Fruit fly (Drosophila melanogaster): ENCODE data around the gene wat.

DNA sequence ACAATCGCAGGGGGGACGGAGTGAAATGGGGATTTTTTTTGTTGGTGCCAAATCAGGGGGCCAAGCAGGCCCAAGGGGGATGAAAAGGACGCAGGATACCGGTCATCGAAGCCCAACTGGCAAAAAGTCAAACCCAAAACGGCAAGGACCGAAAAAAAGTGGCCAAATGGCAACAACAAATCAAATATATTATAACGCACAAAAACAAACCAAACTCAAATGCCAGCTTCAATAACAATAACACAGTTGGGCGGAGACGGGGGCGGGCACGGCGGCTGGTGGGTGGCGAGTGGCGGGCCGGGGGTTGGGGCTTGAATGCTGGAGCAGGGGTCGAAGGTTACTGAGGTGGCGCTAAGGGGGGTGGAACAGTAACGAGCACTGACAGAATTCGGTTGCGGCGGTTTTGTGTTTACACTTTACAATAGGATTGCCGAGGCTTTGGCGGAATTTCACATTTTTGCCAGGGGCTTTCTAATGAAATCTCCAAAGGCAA, 69.3 kb downstream of the wat start:
- TF ChIP-seq CG2889 (GFP tag; IDR thresholded peaks at IDR 0.05) (no peak), repo (GFP tag; optimal IDR thresholded peaks at IDR 0.05) (no peak), B-H1 (GFP tag; IDR thresholded peaks at IDR 0.05) (no peak), Kr (GFP tag; optimal IDR thresholded peaks at IDR 0.05) (no peak), sd (tag; optimal IDR thresholded peaks at IDR 0.05) (no peak)

Data from whole organism, embryonic.